Worm (Caenorhabditis elegans) whole organism, early embryonic: Measurements from ENCODE around the gene nhr-263.

Experiments used
- ama-1 ChIP-seq: fragments of 150-350 bp; optimal IDR thresholded peaks from 2 replicates; lab custom pipeline; 2014
- sea-1 ChIP-seq: fragments of 200-800 bp; sonication (Bioruptor generic); conservative IDR thresholded peaks from 2 replicates; pipeline ENCODE4 v1.3.6; 2022; ENCODE audit warnings: missing genetic modification characterization, missing compliant biosample characterization

DNA sequence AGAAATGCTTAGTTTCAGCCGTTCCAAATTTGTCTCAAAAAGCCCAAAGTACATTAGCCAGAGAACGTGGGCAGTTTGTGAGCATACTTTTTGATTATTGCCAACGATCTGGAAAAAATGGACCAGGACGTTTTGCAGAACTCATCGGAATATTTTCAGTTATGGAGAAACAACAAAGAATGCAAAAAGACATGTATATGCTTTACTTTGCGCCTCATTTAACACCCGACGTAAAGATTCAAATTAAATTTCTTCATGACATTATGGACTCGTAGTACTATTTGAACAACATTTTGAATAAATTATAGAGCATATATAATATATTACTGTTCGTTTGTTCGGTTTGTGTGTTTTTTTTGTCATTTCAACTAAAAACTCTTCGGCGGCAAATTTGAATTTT is 1.7 kb upstream of the nhr-263 start, which contains the start of gene srh-244:
- TF ChIP-seq ama-1 (no peak), sea-1 (GFP tag; lab: Robert Waterston, UW) (no peak)
